Fruit fly (Drosophila melanogaster) whole organism, wandering third instar larva: ENCODE measurements around the gene kay.

Experiments
- Abd-B ChIP-seq: fragments of >200 bp; optimal IDR thresholded peaks from 2 replicates; lab custom pipeline; 2017; ENCODE audit warnings: missing biosample characterization, missing genetic modification characterization
- Hr78 ChIP-seq: fragments of >200 bp; optimal IDR thresholded peaks from 2 replicates; lab custom pipeline; 2017; ENCODE audit warnings: missing biosample characterization, missing genetic modification characterization
- Hr83 ChIP-seq: fragments of 200-300 bp; sonication (Bioruptor generic); optimal IDR thresholded peaks from 2 replicates; lab custom pipeline; 2016; ENCODE audit warnings: missing biosample characterization, mild to moderate bottlenecking, missing genetic modification characterization, moderate library complexity; ENCODE audit not compliant: poor library complexity, severe bottlenecking
- Rel ChIP-seq, 2 experiments: fragments of 200-800 bp; sonication (Bioruptor generic) in 1 of 2; optimal IDR thresholded peaks; 2 replicates in 1 of 2; 3 replicates in 1 of 2; lab custom pipeline; 2016 to 2019; ENCODE audit warnings: mild to moderate bottlenecking in 2 of 2, missing biosample characterization in 2 of 2, missing genetic modification characterization in 2 of 2, moderate library complexity in 1 of 2
- br ChIP-seq: fragments of 200-800 bp; sonication (Bioruptor generic); optimal IDR thresholded peaks from 2 replicates; lab custom pipeline; 2016; ENCODE audit warnings: missing biosample characterization, missing genetic modification characterization
- fru ChIP-seq: fragments of 200-800 bp; sonication (Bioruptor generic); optimal IDR thresholded peaks from 3 replicates; lab custom pipeline; 2016; ENCODE audit warnings: missing biosample characterization, mild to moderate bottlenecking, missing genetic modification characterization
- pan ChIP-seq: fragments of >200 bp; optimal IDR thresholded peaks from 2 replicates; lab custom pipeline; 2017

dm6 chr3R:29778139-29778984 is 12.6 kb downstream of the kay start:
- TF ChIP-seq Rel (GFP tag; optimal IDR thresholded peaks at IDR 0.05; lab: Kevin White, UChicago) (no peak), Rel (tag; optimal IDR thresholded peaks at IDR 0.05; lab: Kevin White, UChicago) (peak; percentile 83), Abd-B (GFP tag; lab: Kevin White, UChicago) (no peak), Hr78 (GFP tag; lab: Kevin White, UChicago) (no peak), Hr83 (no peak), pan (lab: Kevin White, UChicago) (peak; percentile 38), fru (GFP tag; lab: Kevin White, UChicago) (peak; percentile 54), br (GFP tag; lab: Kevin White, UChicago) (peak; percentile 53)
